Fruit fly (Drosophila melanogaster) ovary, adult (tissue): Measurements from ENCODE around the gene Sf3b3.
A peak's percentile ranks its signal among the peaks of the same experiment; 100 is the strongest.

Experiments used
- CG17801 ChIP-seq: fragments of 200-800 bp; optimal IDR thresholded peaks from 2 replicates; lab custom pipeline; 2019; ENCODE audit warnings: missing biosample characterization, mild to moderate bottlenecking, missing genetic modification characterization, moderate library complexity; ENCODE audit not compliant: partially characterized antibody

The Sf3b3 gene

dm6 chr3L:799837-800513, 33.2 kb downstream of the Sf3b3 start:
- TF ChIP-seq CG17801 (GFP tag; lab: Kevin White, UChicago), result no peak

- no peak for TF ChIP-seq CG17801 (GFP tag; lab: Kevin White, UChicago)
Measured at dm6 chr3L:796926-797802, 36.0 kb downstream of the Sf3b3 start.

- no peak for TF ChIP-seq CG17801 (GFP tag; lab: Kevin White, UChicago)
Measured at dm6 chr3L:795001-795400, 38.2 kb downstream of the Sf3b3 start.

DNA sequence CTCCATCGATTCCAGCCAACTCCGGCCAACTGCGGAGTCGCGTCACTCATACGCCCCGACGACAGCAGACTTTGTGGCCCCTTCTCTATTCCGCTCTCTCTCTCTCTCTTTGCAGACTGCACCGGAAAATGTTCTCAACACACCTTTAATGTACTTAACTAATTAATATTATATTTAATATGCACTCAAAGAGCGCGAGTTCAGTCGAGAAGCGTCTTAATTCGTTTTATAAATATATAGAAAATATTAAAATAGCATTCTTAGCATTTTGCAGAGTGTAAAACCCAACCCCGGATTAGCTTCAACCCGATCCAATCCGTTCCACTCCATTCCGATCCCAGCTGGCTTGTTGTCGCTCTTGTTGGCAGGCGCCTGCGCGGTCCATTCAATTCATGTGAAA, 38.7 kb downstream of the Sf3b3 start:
- no peak for TF ChIP-seq CG17801 (GFP tag; lab: Kevin White, UChicago)

DNA sequence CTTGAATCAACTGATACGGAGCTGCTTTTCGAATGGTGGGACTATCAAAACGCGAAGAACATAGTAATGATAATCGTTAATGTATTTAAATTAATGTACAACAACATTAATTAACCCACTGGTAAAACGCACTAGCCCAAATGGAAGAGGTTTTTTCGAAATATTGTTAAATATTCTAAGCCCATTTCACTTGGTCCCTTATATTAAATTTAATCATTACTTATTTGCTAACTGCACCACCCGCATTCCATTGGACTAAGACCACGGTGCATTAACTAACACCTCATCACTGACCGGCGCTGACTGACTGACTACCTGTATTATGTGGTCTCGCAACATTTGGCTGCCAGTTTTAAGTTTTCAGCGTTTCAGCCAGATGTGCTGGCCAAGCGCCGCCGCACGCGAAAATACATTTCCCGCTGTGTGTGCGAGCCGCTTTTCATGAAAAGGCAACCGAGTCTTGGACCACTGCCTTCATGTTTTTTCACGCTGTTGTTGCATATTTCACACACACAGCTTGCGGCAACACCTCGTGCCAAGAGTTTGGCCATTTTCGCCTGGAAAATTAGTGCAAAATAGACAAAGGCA, 39.4 kb downstream of the Sf3b3 start:
- no peak for TF ChIP-seq CG17801 (GFP tag; lab: Kevin White, UChicago)

- TF ChIP-seq CG17801 (GFP tag; lab: Kevin White, UChicago), result no peak
Measured at dm6 chr3L:791251-791991, 41.8 kb downstream of the Sf3b3 start.

DNA sequence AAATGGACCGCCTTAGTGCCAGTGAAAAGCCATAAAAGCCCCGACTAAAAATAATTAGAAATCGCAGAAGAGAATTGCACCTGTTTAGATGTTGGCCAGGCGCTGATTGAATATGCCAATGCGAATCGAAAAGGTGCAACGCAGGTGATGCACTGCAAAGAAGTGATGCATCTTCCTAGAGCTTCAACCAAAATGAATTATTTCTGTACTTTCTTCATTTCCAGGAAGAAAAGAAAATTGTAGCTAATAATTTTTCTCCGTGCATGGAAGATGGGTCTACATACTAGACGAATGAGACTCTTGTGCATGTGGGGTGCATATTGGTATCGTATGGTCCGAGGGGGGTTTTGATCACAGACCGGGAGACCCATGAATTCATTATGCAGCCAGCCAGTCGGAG, 44.2 kb downstream of the Sf3b3 start:
- no peak for TF ChIP-seq CG17801 (GFP tag; lab: Kevin White, UChicago)

DNA sequence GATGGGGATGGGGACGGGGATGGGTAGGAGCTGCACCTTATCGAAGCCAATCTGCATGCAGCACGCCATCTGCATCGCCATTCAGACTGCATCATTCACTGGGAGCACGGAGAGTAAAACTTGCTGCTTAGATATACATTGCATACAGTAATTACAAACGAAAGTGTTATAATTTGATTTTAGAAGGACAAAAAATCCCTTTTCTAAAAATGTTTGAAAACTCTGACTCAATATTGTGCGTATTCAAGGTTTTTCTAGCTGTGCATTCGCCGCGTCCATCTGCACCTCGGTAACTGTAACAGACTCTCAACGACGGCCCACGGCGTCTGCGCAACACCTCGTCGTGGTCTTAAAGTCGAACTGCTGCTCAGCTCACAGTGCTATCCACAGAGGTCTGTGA, 45.5 kb downstream of the Sf3b3 start:
- no peak for TF ChIP-seq CG17801 (GFP tag; lab: Kevin White, UChicago)

- TF ChIP-seq CG17801 (GFP tag; lab: Kevin White, UChicago), result no peak
Measured at dm6 chr3L:786835-787234, 46.4 kb downstream of the Sf3b3 start.

DNA sequence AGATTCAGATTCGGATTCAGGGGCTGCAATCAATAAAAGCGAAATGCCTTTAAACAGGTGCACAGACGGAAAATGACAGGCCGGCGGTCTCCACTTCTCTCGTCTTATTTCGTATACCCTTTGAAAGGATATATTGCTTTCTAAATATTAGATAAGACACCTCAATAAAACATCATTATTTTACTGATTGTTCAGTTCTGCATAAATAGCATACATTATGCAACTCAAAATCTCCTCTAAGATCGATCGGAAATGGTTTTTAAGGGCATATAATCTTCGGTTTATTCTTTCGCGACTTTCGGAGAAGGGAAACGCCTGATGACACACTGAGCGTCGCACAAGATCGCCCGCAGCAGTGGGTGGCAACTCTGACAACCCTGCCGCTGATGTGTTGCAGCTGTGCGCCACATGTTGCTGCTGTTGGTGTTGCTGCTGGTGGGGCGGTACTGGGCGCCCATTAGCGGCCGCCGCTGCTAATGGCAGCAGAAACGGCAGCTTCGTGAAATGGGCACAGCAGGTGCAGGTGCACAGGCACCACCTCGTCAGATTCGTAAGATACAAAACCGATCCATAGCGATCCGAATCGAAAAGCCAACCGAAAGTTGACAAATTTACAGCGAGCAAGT, 47.3 kb downstream of the Sf3b3 start:
- TF ChIP-seq CG17801 (GFP tag; lab: Kevin White, UChicago), result no peak

dm6 chr3L:784111-784960, 48.8 kb downstream of the Sf3b3 start:
- TF ChIP-seq CG17801 (GFP tag; lab: Kevin White, UChicago), result peak; percentile 20

- no peak for TF ChIP-seq CG17801 (GFP tag; lab: Kevin White, UChicago)
Measured at dm6 chr3L:782937-783336, 50.2 kb downstream of the Sf3b3 start.

dm6 chr3L:782521-782920, 50.7 kb downstream of the Sf3b3 start:
- no peak for TF ChIP-seq CG17801 (GFP tag; lab: Kevin White, UChicago)
